Worm (Caenorhabditis elegans): ENCODE results near the gene ZC84.7.

ZC84.7 gene

DNA sequence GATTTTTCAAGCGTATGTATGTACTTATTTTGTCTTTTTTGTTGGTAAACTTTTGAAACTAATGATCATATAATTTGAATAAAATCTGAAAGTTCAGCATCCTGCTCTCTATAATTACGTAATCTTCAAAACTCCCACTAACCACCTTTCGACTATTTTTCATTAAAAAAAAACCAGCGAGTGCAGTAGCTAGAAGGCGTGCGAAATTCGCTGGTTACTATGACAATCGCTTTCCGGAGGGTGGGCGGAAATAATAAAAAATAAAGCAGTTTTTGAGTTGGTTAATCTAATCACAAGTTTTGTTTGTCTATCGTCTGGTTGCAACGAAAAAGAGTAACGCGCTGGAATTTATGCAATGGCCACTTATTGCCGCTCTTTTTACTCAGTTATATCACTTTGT is 31.1 kb upstream of the ZC84.7 start, which contains the start of gene irld-34:
TSS of gene irld-34 (plus strand) at position 301 of the 400 bp plus-strand sequence.
- TF ChIP-seq flt-1 (GFP tag; IDR thresholded peaks at IDR 0.05) (no peak), med-1 (GFP tag; optimal IDR thresholded peaks at IDR 0.05; ENCODE audit: insufficient read depth) (no peak), T22C8.4 (GFP tag; IDR thresholded peaks at IDR 0.05) (no peak)

ce11 chrIII:9161553-9161952 is 24.3 kb upstream of the ZC84.7 start, which contains the start of gene ptr-9:
ptr-9 (minus strand) TSS chrIII:9161653.
- no peak for TF ChIP-seq ref-1 (GFP tag; conservative IDR thresholded peaks at IDR 0.05)
- TF ChIP-seq med-1 (GFP tag; optimal IDR thresholded peaks at IDR 0.05; ENCODE audit: insufficient read depth) = no peak
- no peak for TF ChIP-seq ztf-23 (GFP tag; IDR thresholded peaks at IDR 0.05)
- TF ChIP-seq klf-2 (GFP tag; conservative IDR thresholded peaks at IDR 0.05) = no peak
- TF ChIP-seq T22C8.4 (GFP tag; IDR thresholded peaks at IDR 0.05) = no peak
- no peak for TF ChIP-seq ztf-29 (GFP tag; IDR thresholded peaks at IDR 0.05)
- no peak for TF ChIP-seq tab-1 (GFP tag; IDR thresholded peaks at IDR 0.05)
- no peak for TF ChIP-seq flt-1 (GFP tag; IDR thresholded peaks at IDR 0.05)
- no peak for TF ChIP-seq cog-1 (tag; optimal IDR thresholded peaks at IDR 0.05)

ce11 chrIII:9162634-9163118 is 23.1 kb upstream of the ZC84.7 start, which contains the start of gene dgk-3:
dgk-3 (plus strand) TSS chrIII:9163068.
- no peak for TF ChIP-seq tab-1 (GFP tag; IDR thresholded peaks at IDR 0.05)
- TF ChIP-seq ztf-23 (GFP tag; IDR thresholded peaks at IDR 0.05) = no peak
- TF ChIP-seq med-1 (GFP tag; optimal IDR thresholded peaks at IDR 0.05; ENCODE audit: insufficient read depth) = no peak
- TF ChIP-seq ref-1 (GFP tag; conservative IDR thresholded peaks at IDR 0.05) = no peak
- TF ChIP-seq cog-1 (tag; optimal IDR thresholded peaks at IDR 0.05) = no peak
- TF ChIP-seq klf-2 (GFP tag; conservative IDR thresholded peaks at IDR 0.05) = no peak
- no peak for TF ChIP-seq flt-1 (GFP tag; IDR thresholded peaks at IDR 0.05)
- no peak for TF ChIP-seq ztf-29 (GFP tag; IDR thresholded peaks at IDR 0.05)
- no peak for TF ChIP-seq T22C8.4 (GFP tag; IDR thresholded peaks at IDR 0.05)

ce11 chrIII:9172702-9173101 is 13.1 kb upstream of the ZC84.7 start, which contains the start of gene ina-1:
ina-1 (minus strand) TSS chrIII:9172802.
- TF ChIP-seq T22C8.4 (GFP tag; IDR thresholded peaks at IDR 0.05) (no peak), ref-1 (GFP tag; conservative IDR thresholded peaks at IDR 0.05) (no peak), flt-1 (GFP tag; IDR thresholded peaks at IDR 0.05) (no peak), klf-2 (GFP tag; conservative IDR thresholded peaks at IDR 0.05) (no peak), ztf-23 (GFP tag; IDR thresholded peaks at IDR 0.05) (no peak), med-1 (GFP tag; optimal IDR thresholded peaks at IDR 0.05; ENCODE audit: insufficient read depth) (no peak), cog-1 (tag; optimal IDR thresholded peaks at IDR 0.05) (no peak), ztf-29 (GFP tag; IDR thresholded peaks at IDR 0.05) (no peak), tab-1 (GFP tag; IDR thresholded peaks at IDR 0.05) (no peak)

DNA sequence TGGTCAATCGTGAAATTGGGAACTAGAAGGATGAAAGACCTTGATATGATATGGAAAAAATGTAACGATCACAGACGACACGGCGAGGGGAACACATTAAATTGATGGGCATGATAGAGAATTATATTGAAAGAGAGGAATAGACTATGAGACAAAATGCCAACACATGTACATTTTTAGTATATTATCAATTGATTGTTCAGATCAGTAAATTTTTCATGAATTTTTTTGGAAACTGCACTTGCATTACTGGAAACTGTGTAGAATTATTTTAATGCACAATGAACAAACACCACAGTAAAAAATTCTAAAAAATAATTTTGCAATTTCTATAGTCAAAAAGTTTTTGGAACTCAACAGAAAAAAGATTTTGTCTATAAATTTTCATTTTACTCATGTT is 12.6 kb upstream of the ZC84.7 start:
- no peak for TF ChIP-seq tab-1 (GFP tag; IDR thresholded peaks at IDR 0.05)
- no peak for TF ChIP-seq cog-1 (tag; optimal IDR thresholded peaks at IDR 0.05)
- no peak for TF ChIP-seq flt-1 (GFP tag; IDR thresholded peaks at IDR 0.05)
- TF ChIP-seq ztf-29 (GFP tag; IDR thresholded peaks at IDR 0.05) = no peak
- no peak for TF ChIP-seq med-1 (GFP tag; optimal IDR thresholded peaks at IDR 0.05; ENCODE audit: insufficient read depth)
- TF ChIP-seq T22C8.4 (GFP tag; IDR thresholded peaks at IDR 0.05) = no peak
- no peak for TF ChIP-seq ref-1 (GFP tag; conservative IDR thresholded peaks at IDR 0.05)
- TF ChIP-seq ztf-23 (GFP tag; IDR thresholded peaks at IDR 0.05) = no peak
- no peak for TF ChIP-seq klf-2 (GFP tag; conservative IDR thresholded peaks at IDR 0.05)

DNA sequence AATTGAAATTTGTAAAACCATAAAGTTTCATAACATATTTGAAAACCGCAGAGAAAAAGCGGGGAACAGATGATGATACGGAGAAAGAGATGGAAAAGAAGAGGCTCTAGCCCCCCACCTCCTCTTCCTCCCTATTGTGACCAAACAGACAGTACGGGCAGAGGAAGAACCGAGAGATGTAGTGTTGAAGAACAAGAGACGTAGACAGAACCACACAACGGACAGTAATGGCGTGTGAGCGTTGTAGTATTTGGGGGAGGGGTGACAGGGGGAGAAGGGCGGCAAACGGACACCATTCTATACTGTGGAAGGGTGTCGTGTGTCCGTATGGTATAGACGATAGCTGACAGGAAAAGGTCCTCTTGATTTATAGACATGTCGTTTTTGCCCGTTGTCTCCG is 9.8 kb upstream of the ZC84.7 start:
- TF ChIP-seq T22C8.4 (GFP tag; IDR thresholded peaks at IDR 0.05) (no peak), ztf-29 (GFP tag; IDR thresholded peaks at IDR 0.05) (no peak), ztf-23 (GFP tag; IDR thresholded peaks at IDR 0.05) (no peak), klf-2 (GFP tag; conservative IDR thresholded peaks at IDR 0.05) (no peak), flt-1 (GFP tag; IDR thresholded peaks at IDR 0.05) (no peak)

ce11 chrIII:9177874-9178273 is 7.9 kb upstream of the ZC84.7 start:
- no peak for TF ChIP-seq ref-1 (GFP tag; conservative IDR thresholded peaks at IDR 0.05)

- no peak for TF ChIP-seq flt-1 (GFP tag; IDR thresholded peaks at IDR 0.05)
- no peak for TF ChIP-seq tab-1 (GFP tag; IDR thresholded peaks at IDR 0.05)
- TF ChIP-seq T22C8.4 (GFP tag; IDR thresholded peaks at IDR 0.05) = no peak
- no peak for TF ChIP-seq ztf-23 (GFP tag; IDR thresholded peaks at IDR 0.05)
- no peak for TF ChIP-seq cog-1 (tag; optimal IDR thresholded peaks at IDR 0.05)
- no peak for TF ChIP-seq med-1 (GFP tag; optimal IDR thresholded peaks at IDR 0.05; ENCODE audit: insufficient read depth)
- TF ChIP-seq klf-2 (GFP tag; conservative IDR thresholded peaks at IDR 0.05) = no peak
- TF ChIP-seq ref-1 (GFP tag; conservative IDR thresholded peaks at IDR 0.05) = no peak
- TF ChIP-seq ztf-29 (GFP tag; IDR thresholded peaks at IDR 0.05) = no peak
Observed at ce11 chrIII:9181246-9181645, 4.6 kb upstream of the ZC84.7 start, which contains the start of gene tax-4. tax-4 (plus strand) TSS chrIII:9181546.

ce11 chrIII:9191091-9191490 is 5.3 kb downstream of the ZC84.7 start, which contains the start of gene cls-3:
cls-3 (minus strand) TSS chrIII:9191109.
- TF ChIP-seq T22C8.4 (GFP tag; IDR thresholded peaks at IDR 0.05) (no peak), tab-1 (GFP tag; IDR thresholded peaks at IDR 0.05) (no peak), ztf-23 (GFP tag; IDR thresholded peaks at IDR 0.05) (no peak), cog-1 (tag; optimal IDR thresholded peaks at IDR 0.05) (no peak), ref-1 (GFP tag; conservative IDR thresholded peaks at IDR 0.05) (no peak), flt-1 (GFP tag; IDR thresholded peaks at IDR 0.05) (no peak), klf-2 (GFP tag; conservative IDR thresholded peaks at IDR 0.05) (no peak), ztf-29 (GFP tag; IDR thresholded peaks at IDR 0.05) (no peak), med-1 (GFP tag; optimal IDR thresholded peaks at IDR 0.05; ENCODE audit: insufficient read depth) (no peak)

- no peak for TF ChIP-seq klf-2 (GFP tag; conservative IDR thresholded peaks at IDR 0.05)
- TF ChIP-seq ztf-23 (GFP tag; IDR thresholded peaks at IDR 0.05) = no peak
- TF ChIP-seq tab-1 (GFP tag; IDR thresholded peaks at IDR 0.05) = no peak
- TF ChIP-seq T22C8.4 (GFP tag; IDR thresholded peaks at IDR 0.05) = no peak
- no peak for TF ChIP-seq ref-1 (GFP tag; conservative IDR thresholded peaks at IDR 0.05)
- TF ChIP-seq flt-1 (GFP tag; IDR thresholded peaks at IDR 0.05) = no peak
- TF ChIP-seq ztf-29 (GFP tag; IDR thresholded peaks at IDR 0.05) = no peak
- TF ChIP-seq med-1 (GFP tag; optimal IDR thresholded peaks at IDR 0.05; ENCODE audit: insufficient read depth) = no peak
Observed at ce11 chrIII:9199605-9200004, 13.8 kb downstream of the ZC84.7 start, which contains the start of gene ZC84.6. ZC84.6 (minus strand) TSS chrIII:9199705.
